Fruit fly (Drosophila melanogaster): Measurements from ENCODE around the gene CG16749.

Gene CG16749

DNA sequence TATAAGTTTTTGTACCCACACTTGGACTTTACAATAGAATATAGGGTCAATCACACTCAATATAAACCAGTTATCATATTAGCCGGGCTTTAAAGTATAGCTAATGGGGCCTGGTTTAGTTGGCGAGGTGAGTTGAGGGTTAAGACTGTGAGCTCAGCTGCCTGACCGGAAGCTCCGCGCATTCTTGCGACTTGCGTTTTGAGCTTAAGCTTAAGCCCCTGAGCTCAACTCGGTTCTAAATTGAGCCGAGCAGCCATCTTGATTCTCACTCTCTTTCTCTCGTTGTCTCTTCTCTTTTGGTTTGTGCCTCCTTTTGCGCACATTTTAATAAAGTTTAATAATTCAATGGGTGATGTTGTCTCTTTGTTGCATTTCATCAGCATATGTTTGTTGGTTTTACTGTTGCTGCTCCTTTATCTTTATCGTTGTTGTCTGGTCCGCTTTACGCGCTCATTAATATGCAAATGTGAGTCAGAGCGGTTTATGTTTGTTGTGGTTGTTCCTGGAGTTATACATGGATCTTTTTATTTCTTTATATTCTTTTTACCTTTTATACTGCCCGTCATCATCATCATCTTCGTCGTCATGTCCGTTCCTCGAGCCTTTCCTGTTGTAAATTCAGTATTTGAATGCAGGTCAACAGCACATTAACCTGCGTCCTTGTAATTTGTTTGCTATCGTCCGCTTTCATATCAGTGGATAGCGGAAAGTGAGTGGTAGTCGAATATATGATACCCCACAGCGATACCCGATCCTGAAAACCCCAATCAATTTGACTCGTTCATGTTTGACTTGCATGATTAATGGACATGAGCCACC, 19.1 kb upstream of the CG16749 start:
- TF ChIP-seq CG8478 (optimal IDR thresholded peaks at IDR 0.05) (no peak), CTCF (optimal IDR thresholded peaks at IDR 0.05) (no peak)

DNA sequence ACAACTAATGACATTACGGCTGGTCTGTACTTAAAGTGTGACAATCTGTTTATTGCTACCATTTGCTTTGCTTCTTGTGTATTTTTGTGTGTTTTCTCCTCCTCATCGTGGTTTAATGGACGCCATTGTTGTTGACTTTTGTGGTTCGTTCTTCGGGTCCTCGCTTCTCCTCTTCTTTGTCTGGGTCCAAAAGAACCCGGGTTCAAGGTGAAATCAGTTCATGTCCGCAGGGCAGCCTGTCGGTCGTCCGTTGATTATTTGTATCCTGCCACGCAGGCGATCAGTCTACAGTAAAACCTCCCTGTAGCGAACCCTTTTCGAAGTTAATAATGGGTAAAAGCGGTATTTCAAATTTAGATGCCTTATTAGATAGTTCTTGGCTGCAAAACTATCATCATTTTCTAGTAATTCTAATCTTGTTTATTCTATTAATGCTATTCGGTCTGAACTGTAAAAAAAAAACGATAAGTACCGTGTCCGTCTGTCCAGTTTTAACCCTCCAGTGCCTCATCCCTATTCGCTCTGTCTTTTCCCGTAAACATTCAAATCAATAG, 17.7 kb upstream of the CG16749 start:
- TF ChIP-seq CTCF (optimal IDR thresholded peaks at IDR 0.05) (no peak), CG8478 (optimal IDR thresholded peaks at IDR 0.05) (no peak)

DNA sequence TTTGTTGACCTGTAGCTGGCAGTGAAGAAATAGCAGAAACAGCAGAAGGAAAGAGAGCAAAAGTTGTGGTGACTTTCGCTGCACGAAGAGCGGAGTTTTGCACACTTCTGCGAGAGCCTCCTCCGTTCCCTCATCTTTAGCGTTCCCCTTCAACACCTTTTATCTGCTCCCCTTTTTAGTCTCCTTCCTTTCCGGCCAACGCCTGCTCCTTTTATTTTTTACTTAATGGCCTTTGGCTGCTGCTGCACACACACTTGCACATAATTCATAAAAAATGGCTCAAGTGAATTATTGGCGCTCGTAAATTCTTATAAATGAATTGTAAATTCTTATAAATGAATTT, 16.7 kb upstream of the CG16749 start:
- TF ChIP-seq CTCF (optimal IDR thresholded peaks at IDR 0.05) (no peak), CG8478 (optimal IDR thresholded peaks at IDR 0.05) (no peak)

DNA sequence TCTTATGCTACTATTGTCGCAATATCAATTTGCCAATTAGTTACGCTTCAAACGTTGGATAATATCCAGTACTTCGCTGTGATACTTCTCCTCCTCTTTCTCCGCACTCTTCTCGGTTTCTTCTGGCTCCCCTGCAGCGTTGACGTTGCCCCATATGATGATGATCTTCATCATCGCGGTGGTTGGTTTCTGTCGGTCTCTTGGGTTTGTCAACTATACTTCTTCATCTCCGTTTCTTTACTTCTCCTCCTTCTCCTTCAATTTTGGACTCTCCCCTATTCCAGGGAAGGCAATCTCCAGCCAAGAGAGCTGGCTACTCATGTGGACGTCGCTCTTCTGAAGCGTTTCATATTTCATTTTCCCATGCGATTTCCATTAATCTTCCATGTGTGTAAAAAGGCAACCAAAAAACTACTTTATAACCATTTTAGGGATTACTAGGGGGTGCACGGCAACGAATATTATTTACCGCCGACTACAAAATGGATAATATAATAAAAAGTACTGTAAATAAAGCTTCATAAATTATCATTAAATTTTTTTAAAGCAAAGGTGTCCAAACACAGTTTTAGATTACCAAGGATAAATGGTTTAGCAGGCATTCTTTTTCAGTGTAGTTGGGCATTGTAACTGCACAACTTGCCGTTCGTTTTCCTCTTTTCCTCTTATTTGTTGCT, 16.2 kb upstream of the CG16749 start:
- TF ChIP-seq CTCF (optimal IDR thresholded peaks at IDR 0.05) (no peak), CG8478 (optimal IDR thresholded peaks at IDR 0.05) (no peak)

DNA sequence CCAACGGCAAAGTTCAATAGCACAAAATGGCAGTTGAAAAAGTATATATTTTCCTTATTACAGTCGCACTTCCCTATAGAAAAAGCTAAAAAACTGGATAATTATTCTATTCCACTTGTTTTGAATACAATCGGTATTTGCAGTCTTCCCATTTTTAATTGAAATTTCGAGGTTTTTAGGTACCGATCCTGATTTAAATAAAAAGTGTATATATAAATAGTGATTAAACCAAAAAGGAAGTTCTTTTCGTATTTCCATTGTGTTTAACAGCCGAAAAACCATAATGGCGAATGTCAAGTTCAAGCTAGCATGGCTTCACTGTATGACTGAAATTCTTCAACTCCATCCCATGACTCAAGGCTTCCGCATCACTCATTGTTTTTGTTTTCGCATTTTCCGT, 14.9 kb upstream of the CG16749 start:
- no peak for TF ChIP-seq CG8478 (optimal IDR thresholded peaks at IDR 0.05)

DNA sequence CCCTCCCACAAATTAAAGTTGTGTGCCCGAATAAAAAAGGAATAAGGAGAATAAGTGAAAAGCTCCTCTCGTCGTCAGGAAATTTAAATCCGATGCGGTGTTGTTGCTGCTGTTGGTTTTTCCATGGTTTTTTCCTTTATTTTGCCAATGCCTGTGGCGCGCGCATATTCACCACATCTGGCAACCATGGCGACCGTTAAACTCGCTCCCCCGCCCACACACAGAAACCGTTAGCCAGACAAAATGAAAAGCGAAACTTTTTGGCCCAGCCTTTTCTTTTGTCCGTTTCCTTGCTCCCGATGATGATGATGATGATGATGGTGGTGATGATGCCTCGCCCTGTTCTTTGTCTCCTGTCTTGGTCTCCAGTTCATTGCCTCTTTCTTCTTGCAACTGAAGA, 14.2 kb upstream of the CG16749 start:
- TF ChIP-seq CG8478 (optimal IDR thresholded peaks at IDR 0.05) (no peak), CTCF (optimal IDR thresholded peaks at IDR 0.05) (no peak)

DNA sequence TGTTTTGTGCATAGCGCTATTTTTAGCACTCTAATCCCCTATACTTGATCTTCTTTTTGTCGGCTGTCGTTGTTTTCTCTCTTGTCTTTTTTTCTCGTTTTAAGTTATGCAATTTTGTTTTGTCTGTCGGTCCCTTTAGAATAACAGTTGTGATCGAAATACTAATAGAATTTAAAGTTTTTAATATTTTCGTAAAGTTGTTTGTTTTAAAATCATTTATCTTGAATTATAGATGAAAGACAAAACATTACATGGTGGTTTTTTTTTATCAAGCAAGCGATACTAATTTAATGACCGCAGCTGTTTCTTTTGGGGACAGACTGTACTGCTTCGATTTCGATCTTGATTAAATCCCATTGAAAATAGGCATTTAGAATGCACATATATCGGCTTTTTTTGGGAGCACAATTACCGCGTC, 13.1 kb upstream of the CG16749 start:
- TF ChIP-seq CTCF (optimal IDR thresholded peaks at IDR 0.05) (no peak), CG8478 (optimal IDR thresholded peaks at IDR 0.05) (no peak)

DNA sequence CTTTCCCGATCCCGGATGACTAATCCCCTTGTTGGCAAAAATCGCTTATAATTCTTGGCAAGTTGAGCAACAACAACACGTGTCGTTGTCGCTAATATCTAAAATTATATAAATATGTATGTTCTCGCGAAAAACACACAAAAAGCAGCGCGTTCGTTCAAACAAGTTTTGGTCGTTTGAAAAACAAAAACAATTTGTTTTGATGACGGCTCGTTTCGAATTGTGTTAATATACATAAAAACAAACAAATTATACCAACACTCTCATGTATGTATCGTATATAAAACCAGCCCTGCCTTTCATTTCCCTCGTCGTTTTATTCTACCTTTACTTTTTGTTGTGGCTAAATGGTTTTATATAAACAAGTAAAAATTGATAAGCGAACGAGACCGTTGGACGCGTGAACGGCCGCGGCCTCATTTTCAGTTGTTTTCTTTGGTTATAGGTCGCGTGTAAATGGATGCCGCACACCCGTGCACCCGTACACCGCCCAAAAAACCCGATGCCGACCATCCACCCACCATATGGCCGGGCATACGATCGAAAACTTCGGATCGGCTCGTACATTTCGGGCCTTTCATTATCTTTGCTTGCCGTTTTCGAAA, 12.6 kb upstream of the CG16749 start:
- no peak for TF ChIP-seq CTCF (optimal IDR thresholded peaks at IDR 0.05)
- TF ChIP-seq CG8478 (optimal IDR thresholded peaks at IDR 0.05) = peak; percentile 6

DNA sequence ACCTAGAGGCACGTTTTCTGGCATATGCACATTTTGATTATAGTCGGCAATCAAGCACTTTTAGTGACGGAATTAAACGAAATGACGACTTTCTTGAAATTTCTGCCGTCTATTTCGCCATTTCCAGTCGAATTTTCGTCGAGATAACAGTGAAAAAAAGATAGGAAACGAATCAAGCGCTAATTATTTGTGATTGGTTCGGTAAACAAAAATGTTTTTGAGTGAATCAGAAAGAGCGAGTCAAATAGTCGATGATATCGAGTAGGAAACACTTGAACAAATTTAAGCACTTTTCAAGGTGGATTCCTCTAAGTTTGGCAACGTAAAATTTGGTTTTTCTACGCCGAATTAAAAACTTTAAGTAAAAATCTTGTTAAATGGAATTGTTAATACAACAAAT, 12.0 kb upstream of the CG16749 start:
- TF ChIP-seq CTCF (optimal IDR thresholded peaks at IDR 0.05) (no peak), CG8478 (optimal IDR thresholded peaks at IDR 0.05) (no peak)

DNA sequence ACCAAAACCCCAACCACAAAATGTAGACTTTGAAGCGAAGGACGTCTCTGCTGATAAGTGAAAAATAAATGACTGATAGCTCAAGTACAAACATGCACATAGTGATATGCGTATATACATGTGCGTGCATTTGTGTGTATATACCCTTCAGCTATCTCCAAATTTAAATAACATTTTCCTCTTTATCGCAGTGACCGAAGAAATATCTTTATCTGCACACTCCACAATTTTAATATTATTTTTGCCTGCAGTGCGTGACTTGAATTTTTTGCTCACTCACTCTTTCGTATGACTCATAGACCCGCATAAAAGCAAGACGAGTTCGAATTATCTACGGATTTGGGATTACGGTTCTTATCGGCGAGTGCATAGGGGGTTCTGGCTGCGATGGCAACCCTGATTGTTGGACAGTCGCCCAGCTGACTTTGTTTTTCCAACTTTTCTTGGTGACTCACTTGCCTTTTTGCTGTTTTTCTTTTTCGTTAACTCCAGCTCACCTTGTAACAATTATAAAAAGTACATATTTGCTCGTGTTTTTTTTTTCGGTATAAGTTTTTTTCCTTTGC, 11.4 kb upstream of the CG16749 start:
- TF ChIP-seq CG8478 (optimal IDR thresholded peaks at IDR 0.05) (no peak), CTCF (optimal IDR thresholded peaks at IDR 0.05) (no peak)

DNA sequence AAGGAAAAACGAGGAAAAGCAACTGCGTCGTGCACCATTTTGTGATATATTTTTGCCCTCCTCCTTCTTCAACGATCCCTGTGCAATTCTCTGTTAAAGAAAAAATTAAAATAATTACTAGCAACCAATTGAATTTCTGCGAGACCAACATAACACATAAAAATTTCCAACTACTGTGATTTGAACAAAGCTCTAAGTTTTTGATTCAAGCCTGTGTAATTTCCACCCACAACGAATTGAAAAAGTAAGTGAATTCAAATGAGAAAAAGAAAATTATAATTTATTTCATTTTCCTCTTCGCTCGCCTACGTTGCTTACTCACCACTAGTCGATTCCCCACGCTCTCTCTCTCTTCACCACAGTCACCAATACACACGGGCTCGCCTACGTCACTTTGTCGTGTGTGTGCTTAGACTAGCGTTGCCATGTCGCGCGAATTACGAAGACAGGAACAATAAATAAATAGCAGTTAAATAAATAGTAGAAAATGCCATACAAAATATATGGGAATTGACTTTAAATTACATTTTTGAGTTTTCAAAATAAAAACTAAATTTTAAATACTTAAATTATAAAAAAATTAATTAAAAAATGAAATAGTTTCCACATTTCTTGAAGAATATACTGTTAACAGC, 10.7 kb upstream of the CG16749 start:
- TF ChIP-seq CTCF (optimal IDR thresholded peaks at IDR 0.05) (no peak), CG8478 (optimal IDR thresholded peaks at IDR 0.05) (no peak)

DNA sequence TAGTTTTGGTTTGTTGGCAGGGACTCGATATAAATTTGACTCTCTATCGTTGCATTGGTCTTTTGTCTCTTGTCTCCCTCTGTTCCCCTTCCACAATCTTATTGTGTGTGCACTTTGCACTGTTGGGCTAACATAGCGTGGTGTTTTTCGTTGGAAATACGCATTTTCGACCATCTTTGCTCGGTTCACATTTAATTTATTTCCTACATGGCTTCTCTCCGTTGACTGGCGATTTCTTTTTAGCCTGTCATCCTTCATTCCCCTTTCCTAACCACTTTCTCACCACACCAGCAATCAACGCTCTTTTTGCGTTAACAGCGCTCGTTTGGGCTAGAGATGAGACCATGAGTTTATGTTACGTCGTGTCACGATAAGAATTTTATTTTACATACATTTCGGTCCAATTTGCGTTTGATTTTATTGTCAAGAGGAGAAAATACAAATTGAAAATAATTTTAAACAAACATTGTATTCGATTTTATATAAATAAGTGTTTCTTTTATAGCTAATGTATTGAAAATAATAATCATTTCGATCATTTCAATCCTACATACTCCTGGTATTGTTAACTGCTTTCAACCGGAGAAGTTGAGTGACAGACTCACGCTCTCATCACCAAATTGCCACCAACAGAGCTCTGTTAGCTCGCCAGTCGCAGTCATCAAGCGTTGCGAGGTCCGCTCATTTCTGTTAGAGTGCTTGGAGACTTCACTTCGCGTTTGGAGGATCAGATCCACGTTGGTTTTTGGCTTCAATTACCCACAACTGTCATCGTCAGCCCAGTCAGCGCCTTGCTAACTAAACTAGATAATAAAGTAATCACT, 9.7 kb upstream of the CG16749 start:
- TF ChIP-seq CTCF (optimal IDR thresholded peaks at IDR 0.05) = no peak
- TF ChIP-seq CG8478 (optimal IDR thresholded peaks at IDR 0.05) = no peak

DNA sequence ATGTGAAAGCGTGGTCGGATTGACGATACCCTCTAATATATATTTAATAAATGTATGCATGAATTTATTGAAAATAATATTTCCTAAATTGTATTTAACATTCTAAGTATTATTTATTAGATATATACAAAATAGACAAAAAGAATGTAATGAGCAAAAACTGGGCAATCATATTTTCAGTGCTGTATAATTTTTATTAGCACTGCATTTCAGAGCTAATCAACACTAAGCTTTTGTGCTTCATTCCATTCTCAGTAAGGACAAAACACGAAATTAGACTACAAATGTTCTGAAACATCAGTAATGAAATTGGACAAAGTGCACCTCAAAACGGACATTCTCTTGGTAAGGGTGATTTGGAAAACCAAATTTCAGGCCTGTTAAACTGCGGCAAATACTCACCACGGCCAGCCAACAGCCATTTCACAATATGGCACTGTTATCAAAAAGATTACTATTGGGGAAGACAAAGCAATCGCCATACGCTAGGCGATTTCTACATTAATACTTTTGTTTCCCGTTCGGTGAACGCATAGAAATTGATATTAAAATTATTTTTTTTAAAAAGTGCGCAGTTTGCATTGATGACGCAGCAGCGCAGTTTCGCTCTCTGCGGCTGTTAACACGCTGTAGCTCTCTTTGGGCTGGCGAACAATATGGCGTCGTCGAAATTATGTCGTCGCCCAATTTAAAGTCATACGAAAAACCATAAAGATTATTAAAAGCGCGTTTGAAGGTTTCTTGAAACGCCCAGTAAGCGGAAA, 8.9 kb upstream of the CG16749 start:
- TF ChIP-seq CTCF (optimal IDR thresholded peaks at IDR 0.05) (no peak), CG8478 (optimal IDR thresholded peaks at IDR 0.05) (no peak)

DNA sequence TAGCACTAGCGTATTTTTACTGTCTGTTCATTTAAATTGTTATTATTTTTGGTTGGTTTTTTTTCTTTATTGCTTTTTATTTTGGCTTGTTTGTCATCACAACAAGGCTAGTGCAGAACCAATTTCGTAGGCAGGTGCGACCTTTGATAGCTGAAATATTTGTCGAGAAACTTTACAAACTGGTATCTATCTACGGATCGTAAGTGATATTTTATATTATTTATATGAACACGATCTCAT, 8.3 kb upstream of the CG16749 start, which contains the start of gene drn:
Gene drn (plus strand): TSS at position 141 of the 240 bp plus-strand sequence.
- TF ChIP-seq CG8478 (optimal IDR thresholded peaks at IDR 0.05) (no peak), CTCF (optimal IDR thresholded peaks at IDR 0.05) (no peak)

All from S2 (cell line).